Worm (Caenorhabditis elegans): ENCODE results near the gene C16C10.4.

- no peak for TF ChIP-seq efl-3 (GFP tag; optimal IDR thresholded peaks at IDR 0.05)
- no peak for TF ChIP-seq ceh-63 (GFP tag; optimal IDR thresholded peaks at IDR 0.05)
- no peak for TF ChIP-seq lin-15B (tag; optimal IDR thresholded peaks at IDR 0.05)
- no peak for TF ChIP-seq alr-1 (tag; optimal IDR thresholded peaks at IDR 0.05; ENCODE audit: borderline replicate concordance)
- TF ChIP-seq lir-3 (tag; optimal IDR thresholded peaks at IDR 0.05; ENCODE audit: poor library complexity), result no peak
- TF ChIP-seq nhr-237 (tag; optimal IDR thresholded peaks at IDR 0.05), result no peak
Measured at ce11 chrIII:4220864-4221263, 49.7 kb downstream of the C16C10.4 start.

All from whole organism, L1 larva.